Worm (Caenorhabditis elegans) whole organism, young adult: ENCODE measurements around the gene ZK742.4.

Experiments
- B0035.1 ChIP-seq: sonication (generic microtip); optimal IDR thresholded peaks from 2 replicates; lab custom pipeline; 2016; ENCODE audit warnings: missing genetic modification characterization, mild to moderate bottlenecking, missing compliant biosample characterization, missing genotype, missing genetic modification reagents
- B0261.1 ChIP-seq: sonication (generic microtip); optimal IDR thresholded peaks from 2 replicates; lab custom pipeline; 2016; ENCODE audit warnings: mild to moderate bottlenecking, missing genetic modification characterization, moderate library complexity, missing compliant biosample characterization
- B0336.3 ChIP-seq: fragments of 200-800 bp; sonication (Bioruptor generic); IDR thresholded peaks from 2 replicates; pipeline ENCODE4 v1.3.6; 2022; ENCODE audit warnings: missing genetic modification characterization, missing compliant biosample characterization
- F10E7.11 ChIP-seq: sonication (generic microtip); optimal IDR thresholded peaks from 2 replicates; lab custom pipeline; 2017; ENCODE audit warnings: mild to moderate bottlenecking, missing genetic modification characterization, moderate library complexity, missing compliant biosample characterization
- F33H1.4 ChIP-seq: fragments of 200-800 bp; sonication (Bioruptor generic); IDR thresholded peaks from 2 replicates; pipeline ENCODE4 v1.3.6; 2022; ENCODE audit warnings: missing genetic modification reagents, missing genetic modification characterization, missing compliant biosample characterization
- F37B4.10 ChIP-seq: fragments of 200-800 bp; sonication (Bioruptor generic); IDR thresholded peaks from 2 replicates; pipeline ENCODE4 v1.3.6; 2022; ENCODE audit warnings: missing genetic modification characterization, missing compliant biosample characterization
- F52B5.7 ChIP-seq: sonication (generic microtip); optimal IDR thresholded peaks from 2 replicates; lab custom pipeline; 2016; ENCODE audit warnings: mild to moderate bottlenecking, missing genetic modification characterization, missing compliant biosample characterization
- F57C9.4 ChIP-seq: sonication (generic microtip); optimal IDR thresholded peaks from 2 replicates; lab custom pipeline; 2017; ENCODE audit warnings: mild to moderate bottlenecking, missing genetic modification characterization, missing compliant biosample characterization
- Y53F4B.3 ChIP-seq: fragments of 200-800 bp; sonication (Bioruptor generic); IDR thresholded peaks from 2 replicates; pipeline ENCODE4 v1.3.6; 2022; ENCODE audit warnings: missing genetic modification reagents, missing genetic modification characterization, missing compliant biosample characterization
- Y56A3A.18 ChIP-seq: fragments of 200-800 bp; sonication (Bioruptor generic); IDR thresholded peaks from 2 replicates; pipeline ENCODE4 v1.3.6; 2022; ENCODE audit warnings: missing genetic modification reagents, missing genetic modification characterization, missing compliant biosample characterization
- athp-1 ChIP-seq: sonication (generic microtip); optimal IDR thresholded peaks from 2 replicates; lab custom pipeline; 2017; ENCODE audit warnings: mild to moderate bottlenecking, missing genetic modification characterization, missing compliant biosample characterization
- ceh-40 ChIP-seq: fragments of 200-800 bp; sonication (Bioruptor generic); IDR thresholded peaks from 2 replicates; pipeline ENCODE4 v1.3.6; 2022; ENCODE audit warnings: missing genetic modification characterization, missing compliant biosample characterization
- die-1 ChIP-seq: sonication (generic microtip); optimal IDR thresholded peaks from 2 replicates; lab custom pipeline; 2016; ENCODE audit warnings: missing genotype, mild to moderate bottlenecking, missing genetic modification characterization, missing compliant biosample characterization
- egl-44 ChIP-seq: fragments of 200-800 bp; sonication (Bioruptor generic); IDR thresholded peaks from 2 replicates; pipeline ENCODE4 v1.3.6; 2022; ENCODE audit warnings: missing genetic modification reagents, missing genetic modification characterization, missing compliant biosample characterization
- egrh-3 ChIP-seq: fragments of 200-800 bp; sonication (Bioruptor generic); IDR thresholded peaks from 2 replicates; pipeline ENCODE4 v1.3.6; 2022; ENCODE audit warnings: missing genetic modification reagents, missing genetic modification characterization, missing compliant biosample characterization
- ets-4 ChIP-seq: fragments of 200-800 bp; sonication (Bioruptor generic); optimal IDR thresholded peaks from 2 replicates; lab custom pipeline; 2018; ENCODE audit warnings: mild to moderate bottlenecking, missing genetic modification characterization, missing compliant biosample characterization
- gei-17 ChIP-seq: fragments of 200-800 bp; sonication (Bioruptor generic); optimal IDR thresholded peaks from 2 replicates; lab custom pipeline; 2018; ENCODE audit warnings: mild to moderate bottlenecking, missing genetic modification characterization, missing compliant biosample characterization
- hsf-1 ChIP-seq: fragments of 200-800 bp; sonication (Bioruptor generic); IDR thresholded peaks from 2 replicates; pipeline ENCODE4 v1.3.6; 2022; ENCODE audit warnings: missing genetic modification reagents, missing genetic modification characterization, missing compliant biosample characterization
- let-607 ChIP-seq, 2 experiments: fragments of 200-800 bp in 1 of 2; sonication (Bioruptor generic) in 1 of 2; sonication (generic microtip) in 1 of 2; optimal IDR thresholded peaks; 2 replicates each; lab custom pipeline; 2016 to 2018; ENCODE audit warnings: mild to moderate bottlenecking in 2 of 2, missing compliant biosample characterization in 2 of 2, missing genetic modification characterization in 2 of 2, moderate library complexity in 2 of 2, missing genotype in 1 of 2
- lsl-1 ChIP-seq: fragments of 200-800 bp; sonication (Bioruptor generic); optimal IDR thresholded peaks from 2 replicates; lab custom pipeline; 2018; ENCODE audit warnings: mild to moderate bottlenecking, missing genetic modification characterization, moderate library complexity, missing compliant biosample characterization
- madf-10 ChIP-seq: sonication (generic microtip); optimal IDR thresholded peaks from 2 replicates; lab custom pipeline; 2016; ENCODE audit warnings: mild to moderate bottlenecking, missing genetic modification characterization, missing compliant biosample characterization
- madf-3 ChIP-seq: fragments of 200-800 bp; sonication (Bioruptor generic); IDR thresholded peaks from 2 replicates; pipeline ENCODE4 v1.3.6; 2022; ENCODE audit warnings: missing genetic modification reagents, missing genetic modification characterization, missing compliant biosample characterization
- madf-6 ChIP-seq: fragments of 200-800 bp; sonication (Bioruptor generic); IDR thresholded peaks from 2 replicates; pipeline ENCODE4 v1.3.6; 2022; ENCODE audit warnings: missing genetic modification reagents, missing genetic modification characterization, missing compliant biosample characterization
- madf-8 ChIP-seq: fragments of 200-800 bp; sonication (Bioruptor generic); conservative IDR thresholded peaks from 2 replicates; pipeline ENCODE4 v1.3.6; 2022; ENCODE audit warnings: missing genetic modification reagents, missing genetic modification characterization, missing compliant biosample characterization
- mes-4 ChIP-seq: sonication (generic microtip); optimal IDR thresholded peaks from 2 replicates; lab custom pipeline; 2016; ENCODE audit warnings: missing genotype, missing genetic modification characterization, missing compliant biosample characterization
- mxl-1 ChIP-seq: sonication (generic microtip); optimal IDR thresholded peaks from 2 replicates; lab custom pipeline; 2016; ENCODE audit warnings: missing genetic modification characterization, missing compliant biosample characterization
- nhr-120 ChIP-seq: fragments of 200-800 bp; sonication (Bioruptor generic); IDR thresholded peaks from 2 replicates; pipeline ENCODE4 v1.3.6; 2022; ENCODE audit warnings: missing genetic modification characterization, missing compliant biosample characterization
- nhr-80 ChIP-seq: sonication (generic microtip); optimal IDR thresholded peaks from 2 replicates; lab custom pipeline; 2016; ENCODE audit warnings: missing genetic modification characterization, missing compliant biosample characterization
- pbrm-1 ChIP-seq: fragments of 200-800 bp; sonication (Bioruptor generic); IDR thresholded peaks from 2 replicates; pipeline ENCODE4 v1.3.6; 2022; ENCODE audit warnings: missing genetic modification reagents, missing genetic modification characterization, missing compliant biosample characterization
- rec-8 ChIP-seq, 2 experiments: sonication (generic microtip); optimal IDR thresholded peaks; 2 replicates each; lab custom pipeline; 2016; ENCODE audit warnings: mild to moderate bottlenecking in 2 of 2, missing genetic modification characterization in 2 of 2, missing genetic modification reagents in 2 of 2, missing genotype in 2 of 2, missing biosample characterization in 1 of 2, missing compliant biosample characterization in 1 of 2, moderate library complexity in 1 of 2
- repo-1 ChIP-seq: sonication (generic microtip); optimal IDR thresholded peaks from 2 replicates; lab custom pipeline; 2017; ENCODE audit warnings: mild to moderate bottlenecking, missing genetic modification characterization, missing compliant biosample characterization
- snpc-1.3 ChIP-seq: sonication (generic microtip); optimal IDR thresholded peaks from 2 replicates; lab custom pipeline; 2017; ENCODE audit warnings: missing genetic modification characterization, mild to moderate bottlenecking, missing compliant biosample characterization, antibody characterized with exemption, moderate library complexity, missing genotype, missing genetic modification reagents; ENCODE audit not compliant: insufficient read depth
- snpc-3.4 ChIP-seq: sonication (generic microtip); optimal IDR thresholded peaks from 2 replicates; lab custom pipeline; 2017; ENCODE audit warnings: missing genetic modification characterization, mild to moderate bottlenecking, missing compliant biosample characterization, antibody characterized with exemption, moderate library complexity, missing genotype, missing genetic modification reagents
- tbp1 ChIP-seq: fragments of 200-800 bp; sonication (Bioruptor generic); optimal IDR thresholded peaks from 2 replicates; lab custom pipeline; 2018; ENCODE audit warnings: mild to moderate bottlenecking, missing genetic modification characterization, missing compliant biosample characterization
- tlf-1 ChIP-seq: fragments of 200-800 bp; sonication (Bioruptor generic); optimal IDR thresholded peaks from 2 replicates; lab custom pipeline; 2018; ENCODE audit warnings: mild to moderate bottlenecking, missing genetic modification characterization, missing compliant biosample characterization
- xnd-1 ChIP-seq: sonication (generic microtip); optimal IDR thresholded peaks from 2 replicates; lab custom pipeline; 2016; ENCODE audit warnings: missing genotype, missing genetic modification reagents, missing genetic modification characterization, missing compliant biosample characterization
- zfh-2 ChIP-seq: fragments of 200-800 bp; sonication (Bioruptor generic); conservative IDR thresholded peaks from 2 replicates; pipeline ENCODE4 v1.3.6; 2022; ENCODE audit warnings: missing genetic modification reagents, missing genetic modification characterization, missing compliant biosample characterization
- ztf-22 ChIP-seq: fragments of 200-800 bp; sonication (Bioruptor generic); optimal IDR thresholded peaks from 2 replicates; lab custom pipeline; 2018; ENCODE audit warnings: mild to moderate bottlenecking, missing genetic modification characterization, moderate library complexity, missing compliant biosample characterization
- ztf-25 ChIP-seq: fragments of 200-800 bp; sonication (Bioruptor generic); IDR thresholded peaks from 2 replicates; pipeline ENCODE4 v1.3.6; 2022; ENCODE audit warnings: missing genetic modification reagents, missing genetic modification characterization, missing compliant biosample characterization
- ztf-26 ChIP-seq: sonication (generic microtip); optimal IDR thresholded peaks from 2 replicates; lab custom pipeline; 2017; ENCODE audit warnings: missing genetic modification characterization, missing compliant biosample characterization

Gene ZK742.4

DNA sequence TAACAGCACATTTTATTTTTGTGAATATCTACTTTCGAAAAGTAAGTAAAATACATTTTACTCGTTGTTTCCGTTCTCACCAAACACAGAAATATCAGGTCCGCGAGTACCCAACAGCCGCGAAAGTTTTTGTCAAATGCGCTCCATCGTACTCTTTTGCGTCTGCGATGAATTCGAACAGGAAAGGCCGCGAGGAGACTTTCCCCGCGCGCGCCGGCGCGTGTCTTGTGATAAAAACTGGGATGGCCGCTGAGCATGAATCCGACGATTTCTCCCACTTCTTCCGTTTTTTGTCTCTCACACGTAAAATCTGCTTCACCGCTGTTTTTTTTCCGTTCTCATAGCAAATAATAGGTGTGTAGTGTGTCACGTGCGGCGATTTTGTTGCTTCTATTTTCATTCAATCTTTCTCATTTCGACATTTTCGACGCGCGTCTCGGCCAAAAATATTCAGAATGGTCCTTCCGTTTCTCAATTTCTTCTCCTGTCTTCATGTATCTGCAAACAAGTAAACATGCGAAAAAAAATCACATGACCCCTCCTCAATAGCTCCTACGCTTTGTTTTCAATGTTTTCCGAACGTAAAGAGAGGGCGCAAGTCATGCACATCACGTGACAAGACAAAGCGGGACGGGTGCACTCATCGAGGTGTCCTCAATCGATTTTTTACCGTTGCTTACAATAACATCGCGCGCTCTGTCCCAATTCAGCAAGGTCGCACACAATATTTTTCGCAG is 7.4 kb downstream of the ZK742.4 start, which contains the start of gene uvs-1 (continued):
- no peak for TF ChIP-seq snpc-1.3 (tag; lab: Kevin White, UChicago)

DNA sequence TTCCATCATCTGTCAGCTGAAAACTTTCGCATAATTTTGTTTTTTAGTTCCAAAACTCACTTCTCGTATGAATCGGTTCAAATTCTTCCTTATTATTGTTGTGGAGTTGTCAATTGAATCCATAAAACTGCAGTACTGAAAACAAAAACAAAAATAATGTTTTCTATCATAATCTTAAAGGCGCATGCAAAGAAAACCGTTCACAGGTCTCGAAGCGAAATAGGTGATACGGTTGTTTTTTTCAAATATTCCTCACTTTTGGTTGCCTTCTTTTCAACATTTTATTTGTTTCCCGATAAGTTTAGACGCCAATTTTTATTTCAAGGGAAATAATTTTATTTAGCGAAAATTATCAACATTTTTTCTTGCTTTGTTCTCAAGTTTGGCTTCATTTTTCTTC is 8.0 kb downstream of the ZK742.4 start:
- TF ChIP-seq F33H1.4 (GFP tag; lab: Robert Waterston, UW): peak; percentile 80
- TF ChIP-seq lsl-1 (GFP tag; lab: Kevin White, UChicago): peak; percentile 71
- no peak for TF ChIP-seq nhr-80 (tag; lab: Kevin White, UChicago)
- TF ChIP-seq, all 124 proteins: peak for 2

DNA sequence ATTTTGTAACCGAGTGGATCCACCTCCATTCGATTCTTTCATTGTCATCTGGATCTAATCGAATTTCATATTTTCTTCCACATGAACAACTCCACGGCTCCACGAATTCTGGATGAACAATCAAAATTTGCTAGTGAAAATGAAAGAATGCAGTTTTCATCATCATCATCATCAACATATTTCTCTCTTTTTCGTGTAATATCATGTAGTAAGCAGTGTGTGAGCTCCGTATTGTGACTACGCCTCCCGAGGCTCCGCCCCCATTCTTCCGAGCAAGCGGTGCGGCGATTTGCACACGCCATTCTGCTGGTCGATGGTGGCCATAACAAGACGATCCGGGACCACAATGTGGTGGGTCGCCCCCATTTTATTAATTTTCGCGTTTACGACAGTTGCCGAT is 13.5 kb downstream of the ZK742.4 start, which contains the start of gene ZK742.7:
ZK742.7 (plus strand) TSS at position 301 of the 400 bp plus-strand sequence.
- no peak for TF ChIP-seq athp-1 (tag; lab: Kevin White, UChicago)
- TF ChIP-seq mes-4 (tag; lab: Kevin White, UChicago): no peak
- TF ChIP-seq B0261.1 (tag; lab: Kevin White, UChicago): no peak
- no peak for TF ChIP-seq Y56A3A.18 (GFP tag; lab: Robert Waterston, UW)
- no peak for TF ChIP-seq egrh-3
- no peak for TF ChIP-seq repo-1 (tag; lab: Kevin White, UChicago)
- no peak for TF ChIP-seq ztf-26
- no peak for TF ChIP-seq zfh-2 (GFP tag; lab: Robert Waterston, UW)
- no peak for TF ChIP-seq snpc-3.4 (tag; lab: Kevin White, UChicago)
- TF ChIP-seq B0336.3: no peak
- TF ChIP-seq egl-44 (GFP tag; lab: Robert Waterston, UW): no peak

DNA sequence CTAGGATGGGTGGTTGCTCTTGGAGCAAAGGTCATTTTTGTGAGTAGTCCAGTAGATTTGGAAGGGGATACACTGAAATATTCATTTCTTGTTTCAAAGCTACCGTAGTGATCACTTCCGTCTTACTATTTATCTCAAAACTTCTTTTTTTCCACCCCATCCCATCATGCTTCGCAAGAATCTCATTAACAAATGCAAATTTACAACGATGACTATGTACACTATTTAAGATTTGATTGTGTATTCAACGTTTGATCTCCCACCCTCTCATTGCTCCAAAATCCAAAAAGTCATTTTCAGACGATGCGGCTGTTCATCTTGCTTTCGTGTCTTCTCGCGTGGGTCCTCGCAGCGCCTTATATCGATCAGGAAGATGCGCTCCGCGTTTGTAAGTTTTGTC is 18.5 kb downstream of the ZK742.4 start, which contains the start of gene flp-21:
flp-21 (plus strand) TSS at position 301 of the 400 bp plus-strand sequence.
- TF ChIP-seq tbp1 (no peak), madf-6 (GFP tag; lab: Robert Waterston, UW) (no peak), let-607 (tag; optimal IDR thresholded peaks at IDR 0.05; lab: Kevin White, UChicago) (no peak), hsf-1 (GFP tag; lab: Robert Waterston, UW) (no peak), B0035.1 (tag; lab: Kevin White, UChicago) (no peak), tlf-1 (GFP tag; lab: Kevin White, UChicago) (no peak), lsl-1 (GFP tag; lab: Kevin White, UChicago) (no peak), ceh-40 (GFP tag; lab: Robert Waterston, UW) (no peak), B0336.3 (no peak)

DNA sequence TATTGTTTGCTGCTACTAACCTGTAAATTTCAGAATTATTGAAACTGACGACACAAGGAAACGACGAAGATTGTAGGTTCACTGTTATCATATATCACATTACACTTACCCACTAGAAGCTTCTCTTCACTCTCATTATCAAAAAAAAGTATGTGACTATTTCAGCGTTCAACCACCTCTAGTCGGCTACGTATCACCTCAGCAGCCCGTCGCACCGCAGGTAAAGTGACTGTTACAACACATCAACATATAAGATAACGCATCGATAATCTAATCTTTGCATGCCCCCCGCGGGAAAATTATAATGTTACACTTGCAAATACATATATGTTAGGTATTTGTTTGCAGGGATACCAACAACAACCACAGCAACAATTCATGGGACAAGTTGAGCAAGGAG is 25.0 kb downstream of the ZK742.4 start:
- TF ChIP-seq pbrm-1 (GFP tag; lab: Robert Waterston, UW) (no peak), F37B4.10 (GFP tag; lab: Robert Waterston, UW) (no peak), Y53F4B.3 (no peak), madf-3 (GFP tag; lab: Robert Waterston, UW) (0 out of 2 replicates have a peak, but pooled peaks have one; percentile 4), mes-4 (tag; lab: Kevin White, UChicago) (no peak)

DNA sequence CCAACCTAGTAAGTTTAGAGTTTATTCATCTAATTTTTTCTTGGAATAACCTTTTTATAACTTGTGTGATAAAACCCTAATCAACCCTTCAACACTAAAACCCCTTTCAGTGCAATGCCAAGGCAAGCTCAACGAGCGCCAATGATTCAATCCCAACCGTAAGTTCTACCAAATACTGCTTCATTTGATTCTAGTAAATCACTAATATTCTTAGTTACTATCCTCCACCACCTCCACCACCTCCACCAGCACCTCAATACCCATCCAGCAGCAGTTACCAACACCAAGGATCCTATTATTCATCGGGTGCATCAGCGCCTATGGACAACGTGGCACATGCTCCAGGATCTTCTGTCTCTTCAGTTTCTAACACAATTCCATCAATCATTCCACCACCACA is 25.7 kb downstream of the ZK742.4 start:
- TF ChIP-seq ztf-25 (no peak), F52B5.7 (tag; lab: Kevin White, UChicago) (no peak), nhr-120 (no peak), F57C9.4 (tag; lab: Kevin White, UChicago) (no peak), xnd-1 (tag; lab: Kevin White, UChicago) (no peak), rec-8 (tag; optimal IDR thresholded peaks at IDR 0.05; lab: Kevin White, UChicago) (no peak), madf-10 (tag; lab: Kevin White, UChicago) (no peak), mxl-1 (tag; lab: Kevin White, UChicago) (no peak), die-1 (tag; lab: Kevin White, UChicago) (no peak), F10E7.11 (tag; lab: Kevin White, UChicago) (no peak), B0336.3 (no peak), ztf-22 (no peak), ets-4 (GFP tag; lab: Kevin White, UChicago) (no peak), madf-8 (GFP tag; lab: Robert Waterston, UW) (no peak), gei-17 (no peak)
